2 fruit fly cellular contexts compared by ENCODE assay signal in genomic region chr3R:15447791-15448190, dm6.
TF ChIP-seq lines count a peak whose summit lies in the region.

No protein-coding gene starts in this region.

- no peak for TF ChIP-seq CTCF in whole organism, embryonic (GFP tag; optimal IDR thresholded peaks at IDR 0.05; lab: Kevin White, UChicago)

TF ChIP-seq in whole organism, embryonic, 481 proteins besides CTCF, POLR2A, EP300 and RAD21:
- TF ChIP-seq sens (GFP tag; lab: Kevin White, UChicago) (peak; percentile 8), CG31441 (GFP tag; IDR thresholded peaks at IDR 0.05; lab: Robert Waterston, UW) (no peak), croc (GFP tag; conservative IDR thresholded peaks at IDR 0.05; lab: Robert Waterston, UW) (no peak), Atf6 (GFP tag; IDR thresholded peaks at IDR 0.05; lab: Robert Waterston, UW) (no peak)

TF ChIP-seq in whole organism, prepupa, 60 proteins besides CTCF, POLR2A, EP300 and RAD21:
- TF ChIP-seq svp (GFP tag; lab: Kevin White, UChicago) = peak; percentile 93
- TF ChIP-seq CG4318 (GFP tag; optimal IDR thresholded peaks at IDR 0.05; lab: Kevin White, UChicago) = no peak
